Worm (Caenorhabditis elegans) whole organism, L3 larva: Measurements from ENCODE around the gene C50F7.9.

Experiments used
- aly-2 ChIP-seq: fragments of 150-350 bp; optimal IDR thresholded peaks from 2 replicates; lab custom pipeline; 2014; ENCODE audit warnings: missing biosample characterization, missing genetic modification characterization
- fos-1 ChIP-seq: fragments of 150-350 bp; optimal IDR thresholded peaks from 2 replicates; lab custom pipeline; 2014; ENCODE audit warnings: missing biosample characterization, missing genetic modification characterization
- jun-1 ChIP-seq: fragments of 150-350 bp; optimal IDR thresholded peaks from 2 replicates; lab custom pipeline; 2014; ENCODE audit warnings: missing biosample characterization, missing genetic modification reagents, missing genetic modification characterization
- nhr-11 ChIP-seq: fragments of 150-350 bp; optimal IDR thresholded peaks from 2 replicates; lab custom pipeline; 2014; ENCODE audit warnings: missing biosample characterization, missing genetic modification characterization
- nhr-67 ChIP-seq: fragments of 150-350 bp; optimal IDR thresholded peaks from 2 replicates; lab custom pipeline; 2014; ENCODE audit warnings: missing biosample characterization, missing genetic modification characterization
- nhr-76 ChIP-seq: fragments of 150-350 bp; sonication (generic microtip); optimal IDR thresholded peaks from 5 replicates; lab custom pipeline; 2014; ENCODE audit warnings: missing biosample characterization, missing genetic modification characterization
- sea-2 ChIP-seq: fragments of 150-350 bp; sonication (generic microtip); optimal IDR thresholded peaks from 4 replicates; lab custom pipeline; 2014; ENCODE audit warnings: missing biosample characterization, missing genetic modification reagents, missing genetic modification characterization
- unc-39 ChIP-seq: sonication (generic microtip); optimal IDR thresholded peaks from 4 replicates; lab custom pipeline; 2017; ENCODE audit warnings: missing biosample characterization, missing genetic modification characterization

ce11 chrIV:7747838-7748237 lies 16.0 kb upstream of the C50F7.9 start, which contains the start of gene klo-1:
- TF ChIP-seq unc-39 (no peak), aly-2 (tag; lab: Kevin White, UChicago) (no peak), sea-2 (no peak), fos-1 (tag; lab: Kevin White, UChicago) (no peak), jun-1 (no peak), nhr-67 (no peak), nhr-76 (no peak), nhr-11 (tag; lab: Kevin White, UChicago) (no peak)
